Fruit fly (Drosophila melanogaster) whole organism, embryonic: Measurements from ENCODE around the gene CG31807.

Source experiments
- B-H1 ChIP-seq: fragments of 200-800 bp; sonication (Bioruptor generic); IDR thresholded peaks from 3 replicates; pipeline ENCODE4 v1.3.6; 2022; ENCODE audit warnings: missing biosample characterization, missing genetic modification characterization
- Bdp1 ChIP-seq: fragments of 200-800 bp; sonication (Bioruptor generic); optimal IDR thresholded peaks from 3 replicates; lab custom pipeline; 2016; ENCODE audit warnings: missing biosample characterization, missing genetic modification characterization
- Bteb2 ChIP-seq: fragments of 200-800 bp; sonication (Bioruptor generic); optimal IDR thresholded peaks from 2 replicates; lab custom pipeline; 2016; ENCODE audit warnings: missing biosample characterization, missing genetic modification characterization
- CG10565 ChIP-seq: fragments of 200-800 bp; sonication (Bioruptor generic); optimal IDR thresholded peaks from 3 replicates; lab custom pipeline; 2016; ENCODE audit warnings: missing biosample characterization, mild to moderate bottlenecking, missing genetic modification characterization
- CG12391 ChIP-seq: fragments of 200-800 bp; sonication (Bioruptor generic); optimal IDR thresholded peaks from 3 replicates; lab custom pipeline; 2018; ENCODE audit warnings: missing biosample characterization, mild to moderate bottlenecking, missing genetic modification characterization, moderate library complexity
- CG14710 ChIP-seq: fragments of 200-800 bp; sonication (Bioruptor generic); optimal IDR thresholded peaks from 3 replicates; lab custom pipeline; 2019; ENCODE audit warnings: missing biosample characterization, mild to moderate bottlenecking, missing genetic modification characterization, moderate library complexity
- CG15011 ChIP-seq: fragments of 200-800 bp; sonication (Bioruptor generic); optimal IDR thresholded peaks from 3 replicates; lab custom pipeline; 2018; ENCODE audit warnings: missing biosample characterization, mild to moderate bottlenecking, missing genetic modification characterization
- CG2889 ChIP-seq: fragments of 200-800 bp; sonication (Bioruptor generic); IDR thresholded peaks from 3 replicates; pipeline ENCODE4 v1.3.6; 2022; ENCODE audit warnings: missing biosample characterization, missing genetic modification characterization
- CG31224 ChIP-seq: fragments of 200-800 bp; sonication (Bioruptor generic); IDR thresholded peaks from 2 replicates; pipeline ENCODE4 v1.3.6; 2022; ENCODE audit warnings: missing biosample characterization, missing genetic modification characterization
- CG4328 ChIP-seq: fragments of 200-800 bp; sonication (Bioruptor generic); optimal IDR thresholded peaks from 3 replicates; lab custom pipeline; 2017; ENCODE audit warnings: missing biosample characterization, missing genetic modification reagents, missing genetic modification characterization
- CG4424 ChIP-seq: fragments of 200-800 bp; sonication (Bioruptor generic); optimal IDR thresholded peaks from 3 replicates; lab custom pipeline; 2016; ENCODE audit warnings: missing biosample characterization, missing genetic modification characterization
- CG5180 ChIP-seq: fragments of 200-800 bp; sonication (Bioruptor generic); optimal IDR thresholded peaks from 3 replicates; lab custom pipeline; 2017; ENCODE audit warnings: missing biosample characterization, missing genetic modification characterization, mild to moderate bottlenecking, moderate library complexity, missing genetic modification reagents
- CG6683 ChIP-seq: fragments of 200-800 bp; sonication (Bioruptor generic); optimal IDR thresholded peaks from 2 replicates; lab custom pipeline; 2017; ENCODE audit warnings: missing biosample characterization, mild to moderate bottlenecking, missing genetic modification characterization, missing genetic modification reagents
- CG6854 ChIP-seq: fragments of 200-800 bp; sonication (Bioruptor generic); optimal IDR thresholded peaks from 3 replicates; lab custom pipeline; 2017; ENCODE audit warnings: missing biosample characterization, mild to moderate bottlenecking, missing genetic modification characterization
- CG8765 ChIP-seq: fragments of 200-800 bp; sonication (Bioruptor generic); IDR thresholded peaks from 2 replicates; pipeline ENCODE4 v1.3.6; 2022; ENCODE audit warnings: missing biosample characterization, missing genetic modification characterization
- CG8944 ChIP-seq: fragments of 200-800 bp; sonication (Bioruptor generic); optimal IDR thresholded peaks from 3 replicates; lab custom pipeline; 2016; ENCODE audit warnings: missing biosample characterization, missing genetic modification characterization
- CG9215 ChIP-seq: fragments of 200-800 bp; sonication (Bioruptor generic); IDR thresholded peaks from 2 replicates; pipeline ENCODE4 v1.3.6; 2022; ENCODE audit warnings: missing biosample characterization, missing genetic modification characterization
- Ets97D ChIP-seq: fragments of 200-800 bp; sonication (Bioruptor generic); optimal IDR thresholded peaks from 3 replicates; lab custom pipeline; 2016; ENCODE audit warnings: missing biosample characterization, missing genetic modification characterization
- Gsc ChIP-seq: fragments of 200-800 bp; sonication (Bioruptor generic); IDR thresholded peaks from 2 replicates; pipeline ENCODE4 v1.3.6; 2022; ENCODE audit warnings: missing biosample characterization, missing genetic modification characterization
- Hmx ChIP-seq: fragments of 200-800 bp; sonication (Bioruptor generic); optimal IDR thresholded peaks from 2 replicates; lab custom pipeline; 2016; ENCODE audit warnings: missing biosample characterization, missing genetic modification characterization
- Lpt ChIP-seq: fragments of >200 bp; optimal IDR thresholded peaks from 2 replicates; lab custom pipeline; 2018; ENCODE audit warnings: missing biosample characterization, missing genetic modification characterization
- Max ChIP-seq: fragments of 200-800 bp; sonication (Bioruptor generic); optimal IDR thresholded peaks from 2 replicates; lab custom pipeline; 2016; ENCODE audit warnings: missing biosample characterization, mild to moderate bottlenecking, missing genetic modification characterization
- Meics ChIP-seq: fragments of 200-800 bp; sonication (Bioruptor generic); optimal IDR thresholded peaks from 2 replicates; lab custom pipeline; 2017; ENCODE audit warnings: missing biosample characterization, mild to moderate bottlenecking, missing genetic modification characterization
- Mes4 ChIP-seq: fragments of 200-800 bp; sonication (Bioruptor generic); optimal IDR thresholded peaks from 2 replicates; lab custom pipeline; 2016; ENCODE audit warnings: missing biosample characterization, missing genetic modification characterization
- Myb ChIP-seq: fragments of 200-800 bp; sonication (Bioruptor generic); optimal IDR thresholded peaks from 2 replicates; lab custom pipeline; 2016; ENCODE audit warnings: missing biosample characterization, missing genetic modification characterization
- Neu2 ChIP-seq: fragments of 200-800 bp; sonication (Bioruptor generic); optimal IDR thresholded peaks from 3 replicates; lab custom pipeline; 2016; ENCODE audit warnings: missing biosample characterization, missing genetic modification characterization, borderline replicate concordance
- Opbp ChIP-seq: fragments of 200-800 bp; sonication (Bioruptor generic); IDR thresholded peaks from 3 replicates; pipeline ENCODE4 v1.3.6; 2022; ENCODE audit warnings: missing biosample characterization, missing genetic modification characterization; ENCODE audit not compliant: partially characterized antibody
- Sox100B ChIP-seq: fragments of 200-800 bp; sonication (Bioruptor generic); optimal IDR thresholded peaks from 3 replicates; lab custom pipeline; 2018; ENCODE audit warnings: missing biosample characterization, mild to moderate bottlenecking, missing genetic modification characterization
- Trl ChIP-seq, 3 experiments: fragments of >200 bp in 2 of 3; fragments of 200-800 bp in 1 of 3; sonication (Bioruptor generic) in 1 of 3; optimal IDR thresholded peaks; 2 replicates in 1 of 3; 3 replicates in 2 of 3; lab custom pipeline; 2016 to 2017; ENCODE audit warnings: missing biosample characterization in 1 of 3, missing genetic modification characterization in 1 of 3
- bigmax ChIP-seq: fragments of 200-800 bp; sonication (Bioruptor generic); optimal IDR thresholded peaks from 2 replicates; lab custom pipeline; 2018; ENCODE audit warnings: missing biosample characterization, mild to moderate bottlenecking, missing genetic modification characterization
- cato ChIP-seq: fragments of 200-800 bp; sonication (Bioruptor generic); optimal IDR thresholded peaks from 2 replicates; lab custom pipeline; 2016; ENCODE audit warnings: missing biosample characterization, missing genetic modification characterization, borderline replicate concordance
- dmrt11E ChIP-seq: fragments of 200-800 bp; sonication (Bioruptor generic); optimal IDR thresholded peaks from 3 replicates; lab custom pipeline; 2018; ENCODE audit warnings: missing biosample characterization, mild to moderate bottlenecking, missing genetic modification characterization, moderate library complexity
- dpn ChIP-seq, 2 experiments: fragments of 200-800 bp; sonication (Bioruptor generic); optimal IDR thresholded peaks; 3 replicates each; lab custom pipeline; 2016; ENCODE audit warnings: missing biosample characterization in 2 of 2, missing genetic modification characterization in 2 of 2
- exex ChIP-seq: fragments of 200-800 bp; sonication (Bioruptor generic); optimal IDR thresholded peaks from 4 replicates; lab custom pipeline; 2018; ENCODE audit warnings: missing biosample characterization, mild to moderate bottlenecking, missing genetic modification characterization, moderate library complexity
- fd96Cb ChIP-seq: fragments of 200-800 bp; sonication (Bioruptor generic); optimal IDR thresholded peaks from 2 replicates; lab custom pipeline; 2018; ENCODE audit warnings: missing biosample characterization, mild to moderate bottlenecking, missing genetic modification characterization, moderate library complexity
- ftz-f1 ChIP-seq: fragments of 200-800 bp; sonication (Bioruptor generic); optimal IDR thresholded peaks from 2 replicates; lab custom pipeline; 2016; ENCODE audit warnings: missing biosample characterization, missing genetic modification characterization
- gce ChIP-seq: fragments of 200-800 bp; sonication (Bioruptor generic); IDR thresholded peaks from 3 replicates; pipeline ENCODE4 v1.3.6; 2022; ENCODE audit warnings: missing biosample characterization, missing genetic modification characterization
- grau ChIP-seq: fragments of 200-800 bp; optimal IDR thresholded peaks from 3 replicates; lab custom pipeline; 2019; ENCODE audit warnings: missing biosample characterization, mild to moderate bottlenecking, missing genetic modification characterization, moderate library complexity
- knrl ChIP-seq: fragments of 200-800 bp; sonication (Bioruptor generic); IDR thresholded peaks from 3 replicates; pipeline ENCODE4 v1.3.6; 2022; ENCODE audit warnings: missing biosample characterization, missing genetic modification characterization; ENCODE audit not compliant: partially characterized antibody
- lola ChIP-seq, 3 experiments: fragments of >200 bp in 2 of 3; fragments of 200-800 bp in 1 of 3; sonication (Bioruptor generic) in 1 of 3; optimal IDR thresholded peaks; 2 replicates each; lab custom pipeline; 2017 to 2019; ENCODE audit warnings: missing biosample characterization in 3 of 3, missing genetic modification characterization in 3 of 3, mild to moderate bottlenecking in 1 of 3, moderate library complexity in 1 of 3
- luna ChIP-seq: fragments of 200-800 bp; sonication (Bioruptor generic); optimal IDR thresholded peaks from 2 replicates; lab custom pipeline; 2016; ENCODE audit warnings: missing biosample characterization, missing genetic modification characterization
- oc ChIP-seq: fragments of 200-800 bp; sonication (Bioruptor generic); optimal IDR thresholded peaks from 2 replicates; lab custom pipeline; 2018; ENCODE audit warnings: missing biosample characterization, mild to moderate bottlenecking, missing genetic modification characterization, moderate library complexity
- pb ChIP-seq: fragments of 200-800 bp; sonication (Bioruptor generic); optimal IDR thresholded peaks from 3 replicates; lab custom pipeline; 2016; ENCODE audit warnings: missing biosample characterization, missing genetic modification characterization
- sisA ChIP-seq: fragments of 200-800 bp; sonication (Bioruptor generic); IDR thresholded peaks from 2 replicates; pipeline ENCODE4 v1.3.6; 2022; ENCODE audit warnings: missing biosample characterization, missing genetic modification characterization
- sna ChIP-seq: fragments of 200-800 bp; sonication (Bioruptor generic); IDR thresholded peaks from 2 replicates; pipeline ENCODE4 v1.3.6; 2022; ENCODE audit warnings: missing biosample characterization, missing genetic modification characterization; ENCODE audit not compliant: partially characterized antibody
- so ChIP-seq: fragments of 200-800 bp; sonication (Bioruptor generic); IDR thresholded peaks from 3 replicates; pipeline ENCODE4 v1.3.6; 2022; ENCODE audit warnings: missing biosample characterization, missing genetic modification characterization
- tgo ChIP-seq: fragments of 200-800 bp; sonication (Bioruptor generic); IDR thresholded peaks from 3 replicates; pipeline ENCODE4 v1.3.6; 2022; ENCODE audit warnings: missing biosample characterization, missing genetic modification characterization
- vfl ChIP-seq: fragments of 200-800 bp; sonication (Bioruptor generic); optimal IDR thresholded peaks from 2 replicates; lab custom pipeline; 2016; ENCODE audit warnings: missing biosample characterization, missing genetic modification characterization

Gene CG31807

DNA sequence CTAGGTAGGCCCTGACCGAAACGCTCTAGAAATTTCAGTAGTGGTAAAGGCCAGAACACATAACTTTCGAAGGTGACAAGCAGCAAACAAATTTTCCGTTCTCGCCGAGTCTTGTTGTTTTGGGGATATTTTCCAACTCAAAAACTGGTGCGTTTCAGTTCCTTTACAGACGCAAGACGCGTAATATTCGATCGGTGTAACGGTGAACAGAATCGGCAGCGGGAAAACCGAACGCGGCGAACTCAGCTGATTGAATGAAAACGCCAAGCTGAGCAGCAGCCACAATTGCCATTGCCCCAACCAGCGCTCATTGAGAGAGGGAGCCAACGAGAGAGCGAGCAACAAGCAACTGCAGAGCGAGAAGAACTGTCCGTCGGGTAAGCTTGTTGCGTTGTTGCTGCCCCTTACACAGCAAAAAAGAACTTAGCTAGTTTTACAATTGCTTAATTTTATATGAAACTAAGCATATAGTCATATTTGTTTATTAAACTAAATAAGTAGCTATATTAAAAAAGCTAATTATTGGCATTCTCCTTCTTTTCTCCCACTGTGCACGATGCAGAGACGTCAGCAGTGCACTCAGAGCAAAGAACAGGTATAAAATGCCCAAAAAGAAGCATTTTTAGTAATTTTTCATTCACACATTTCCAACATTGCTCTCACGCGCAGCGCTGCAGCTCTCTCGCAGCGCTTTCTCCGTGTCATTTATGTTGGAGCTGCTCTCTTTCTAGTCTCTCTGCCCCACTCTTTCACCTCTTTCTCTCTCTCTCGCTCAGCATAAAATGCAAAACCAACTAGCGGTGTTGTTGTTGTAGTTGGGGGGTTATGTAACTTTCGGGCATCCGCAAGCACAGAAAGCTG is 32.3 kb upstream of the CG31807 start, which contains the start of the genes Cyt-c-d and CG31808 (continued):
- TF ChIP-seq Neu2 (no peak), luna (GFP tag; lab: Kevin White, UChicago) (peak; percentile 65), CG8765 (GFP tag; lab: Robert Waterston, UW) (peak; percentile 83), Opbp (GFP tag; lab: Robert Waterston, UW) (no peak), Sox100B (GFP tag; lab: Kevin White, UChicago) (peak; percentile 96), fd96Cb (peak; percentile 98), Ets97D (GFP tag; lab: Kevin White, UChicago) (peak; percentile 84), Mes4 (peak; percentile 94), dpn (GFP tag; optimal IDR thresholded peaks at IDR 0.05; lab: Kevin White, UChicago) (peak; percentile 95 to 97), tgo (peak; percentile 97), sisA (GFP tag; lab: Robert Waterston, UW) (peak; percentile 97), B-H1 (GFP tag; lab: Robert Waterston, UW) (peak; percentile 95), Myb (GFP tag; lab: Kevin White, UChicago) (peak; percentile 71), pb (peak; percentile 71), so (GFP tag; lab: Robert Waterston, UW) (peak; percentile 97), CG15011 (peak; percentile 92), cato (GFP tag; lab: Kevin White, UChicago) (peak; percentile 95), gce (GFP tag; lab: Robert Waterston, UW) (peak; percentile 97), Bdp1 (GFP tag; lab: Kevin White, UChicago) (peak; percentile 85), CG2889 (peak; percentile 95), exex (peak; percentile 76), lola (GFP tag; optimal IDR thresholded peaks at IDR 0.05; lab: Kevin White, UChicago) (peak in 1 of 3 experiments; percentile 95), oc (tag; lab: Kevin White, UChicago) (peak; percentile 99), CG6683 (GFP tag; lab: Kevin White, UChicago) (peak; percentile 95), CG6854 (GFP tag; lab: Kevin White, UChicago) (peak; percentile 92), sna (GFP tag; lab: Robert Waterston, UW) (no peak), CG10565 (GFP tag; lab: Kevin White, UChicago) (peak; percentile 90), CG5180 (GFP tag; lab: Kevin White, UChicago) (peak; percentile 91), CG8944 (GFP tag; lab: Kevin White, UChicago) (peak; percentile 90), vfl (GFP tag; lab: Kevin White, UChicago) (peak; percentile 93), CG4424 (GFP tag; lab: Kevin White, UChicago) (peak; percentile 96), Bteb2 (GFP tag; lab: Kevin White, UChicago) (peak; percentile 96), ftz-f1 (peak; percentile 49), CG31224 (GFP tag; lab: Robert Waterston, UW) (peak; percentile 86), knrl (no peak), Gsc (peak; percentile 92), Trl (optimal IDR thresholded peaks at IDR 0.05; lab: Kevin White, UChicago) (peak; percentile 93 to 94), Trl (GFP tag; optimal IDR thresholded peaks at IDR 0.05; lab: Kevin White, UChicago) (peak; percentile 85), CG9215 (GFP tag; lab: Robert Waterston, UW) (peak; percentile 87), dmrt11E (tag; lab: Kevin White, UChicago) (peak; percentile 95), grau (tag; lab: Kevin White, UChicago) (peak; percentile 96), Meics (GFP tag; lab: Kevin White, UChicago) (peak; percentile 95), Max (GFP tag; lab: Kevin White, UChicago) (peak; percentile 95), CG12391 (peak; percentile 99), CG4328 (GFP tag; lab: Kevin White, UChicago) (peak; percentile 91), bigmax (GFP tag; lab: Kevin White, UChicago) (peak; percentile 48), CG14710 (peak; percentile 95), Hmx (peak; percentile 85), Lpt (GFP tag; lab: Kevin White, UChicago) (no peak)
